Fruit fly (Drosophila melanogaster) whole organism, embryonic: ENCODE results near the gene RhoGAP19D.

Source experiments
- CG33557 ChIP-seq: fragments of 200-800 bp; sonication (Bioruptor generic); optimal IDR thresholded peaks from 2 replicates; lab custom pipeline; 2019; ENCODE audit warnings: missing biosample characterization, mild to moderate bottlenecking, missing genetic modification characterization, moderate library complexity
- CG5953 ChIP-seq: fragments of 200-800 bp; sonication (Bioruptor generic); IDR thresholded peaks from 2 replicates; pipeline ENCODE4 v1.3.6; 2022; ENCODE audit warnings: missing biosample characterization, missing genetic modification characterization
- Hey ChIP-seq: fragments of 200-800 bp; sonication (Bioruptor generic); optimal IDR thresholded peaks from 3 replicates; lab custom pipeline; 2018; ENCODE audit warnings: missing biosample characterization, mild to moderate bottlenecking, missing genetic modification characterization
- MTF-1 ChIP-seq: fragments of 200-800 bp; sonication (Bioruptor generic); optimal IDR thresholded peaks from 2 replicates; lab custom pipeline; 2018; ENCODE audit warnings: missing biosample characterization, mild to moderate bottlenecking, missing genetic modification characterization, borderline replicate concordance
- Max ChIP-seq: fragments of 200-800 bp; sonication (Bioruptor generic); optimal IDR thresholded peaks from 2 replicates; lab custom pipeline; 2016; ENCODE audit warnings: missing biosample characterization, mild to moderate bottlenecking, missing genetic modification characterization
- ab ChIP-seq: fragments of 200-800 bp; sonication (Bioruptor generic); optimal IDR thresholded peaks from 2 replicates; lab custom pipeline; 2016; ENCODE audit warnings: missing biosample characterization, missing genetic modification characterization
- cg ChIP-seq: fragments of 200-800 bp; sonication (Bioruptor generic); optimal IDR thresholded peaks from 3 replicates; lab custom pipeline; 2019; ENCODE audit warnings: missing biosample characterization, mild to moderate bottlenecking, missing genetic modification characterization, moderate library complexity
- ci ChIP-seq: fragments of 200-800 bp; sonication (Bioruptor generic); IDR thresholded peaks from 3 replicates; pipeline ENCODE4 v1.3.6; 2022; ENCODE audit warnings: missing biosample characterization, missing genetic modification characterization
- dysf ChIP-seq: fragments of 200-800 bp; sonication (Bioruptor generic); IDR thresholded peaks from 3 replicates; pipeline ENCODE4 v1.3.6; 2022; ENCODE audit warnings: missing biosample characterization, missing genetic modification characterization
- gcm ChIP-seq: fragments of 200-800 bp; sonication (Bioruptor generic); optimal IDR thresholded peaks from 2 replicates; lab custom pipeline; 2019; ENCODE audit warnings: missing biosample characterization, mild to moderate bottlenecking, missing genetic modification characterization, moderate library complexity
- lov ChIP-seq, 2 experiments: fragments of 200-800 bp in 1 of 2; fragments of >200 bp in 1 of 2; sonication (Bioruptor generic) in 1 of 2; IDR thresholded peaks in 1 of 2; optimal IDR thresholded peaks in 1 of 2; 2 replicates in 1 of 2; 3 replicates in 1 of 2; pipeline versions ENCODE4 v1.3.6 to Lab custom; 2017 to 2022; ENCODE audit warnings: missing biosample characterization in 1 of 2, missing genetic modification characterization in 1 of 2
- usp ChIP-seq: fragments of >200 bp; optimal IDR thresholded peaks from 2 replicates; lab custom pipeline; 2017; ENCODE audit warnings: missing biosample characterization, missing genetic modification characterization

DNA sequence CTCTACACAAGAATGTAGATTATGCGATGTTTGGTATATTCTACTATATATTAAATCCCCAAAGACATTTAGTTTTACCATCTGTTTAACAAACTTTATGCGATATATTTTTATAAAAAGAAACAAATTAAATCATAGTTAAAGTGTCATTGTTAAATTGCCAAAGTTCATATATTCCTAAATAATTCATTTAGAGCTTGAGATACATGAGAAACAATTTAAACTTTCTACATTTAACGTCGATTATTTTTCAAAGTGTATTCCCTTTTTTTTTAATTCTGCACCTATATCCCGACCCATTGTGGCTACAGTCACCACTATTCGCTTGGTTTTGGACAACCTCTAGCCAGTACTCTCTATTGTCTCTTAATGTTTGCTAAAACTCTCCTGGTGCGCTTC lies 20.5 kb downstream of the RhoGAP19D start:
- TF ChIP-seq dysf (GFP tag; lab: Robert Waterston, UW) (no peak), gcm (GFP tag; lab: Kevin White, UChicago) (no peak), CG5953 (no peak), ab (GFP tag; lab: Kevin White, UChicago) (no peak), usp (no peak), cg (GFP tag; lab: Kevin White, UChicago) (no peak), Max (GFP tag; lab: Kevin White, UChicago) (no peak), CG33557 (GFP tag; lab: Kevin White, UChicago) (no peak), MTF-1 (GFP tag; lab: Kevin White, UChicago) (no peak), ci (no peak), Hey (tag; lab: Kevin White, UChicago) (no peak), lov (optimal IDR thresholded peaks at IDR 0.05; lab: Kevin White, UChicago) (no peak), lov (GFP tag; IDR thresholded peaks at IDR 0.05; lab: Robert Waterston, UW) (no peak)
